Fruit fly (Drosophila melanogaster) whole organism, embryonic: ENCODE results near the gene Kpc1.

Experiments
- ATbp ChIP-seq: fragments of 200-800 bp; sonication (Bioruptor generic); optimal IDR thresholded peaks from 2 replicates; lab custom pipeline; 2017; ENCODE audit warnings: missing biosample characterization, mild to moderate bottlenecking, missing genetic modification characterization, missing genetic modification reagents
- CG10209 ChIP-seq: fragments of 200-800 bp; sonication (Bioruptor generic); optimal IDR thresholded peaks from 3 replicates; lab custom pipeline; 2017; ENCODE audit warnings: missing biosample characterization, mild to moderate bottlenecking, missing genetic modification characterization, missing genetic modification reagents
- CG10274 ChIP-seq: fragments of 200-800 bp; sonication (Bioruptor generic); optimal IDR thresholded peaks from 3 replicates; lab custom pipeline; 2017; ENCODE audit warnings: missing biosample characterization, mild to moderate bottlenecking, missing genetic modification characterization
- CG10431 ChIP-seq: fragments of 200-800 bp; sonication (Bioruptor generic); optimal IDR thresholded peaks from 3 replicates; lab custom pipeline; 2018; ENCODE audit warnings: missing biosample characterization, mild to moderate bottlenecking, missing genetic modification characterization
- CG12299 ChIP-seq: fragments of 200-800 bp; sonication (Bioruptor generic); optimal IDR thresholded peaks from 2 replicates; lab custom pipeline; 2018; ENCODE audit warnings: missing biosample characterization, mild to moderate bottlenecking, missing genetic modification characterization
- CG12659 ChIP-seq: fragments of 200-800 bp; sonication (Bioruptor generic); optimal IDR thresholded peaks from 3 replicates; lab custom pipeline; 2017; ENCODE audit warnings: mild to moderate bottlenecking, missing biosample characterization, missing genetic modification reagents, missing genetic modification characterization
- CG12744 ChIP-seq: fragments of 200-800 bp; sonication (Bioruptor generic); optimal IDR thresholded peaks from 2 replicates; lab custom pipeline; 2016; ENCODE audit warnings: missing biosample characterization, missing genetic modification characterization
- CG14050 ChIP-seq: fragments of 200-800 bp; sonication (Bioruptor generic); IDR thresholded peaks from 3 replicates; pipeline ENCODE4 v1.3.6; 2022; ENCODE audit warnings: missing biosample characterization, missing genetic modification characterization
- CG14667 ChIP-seq: fragments of 200-800 bp; sonication (Bioruptor generic); IDR thresholded peaks from 2 replicates; pipeline ENCODE4 v1.3.6; 2022; ENCODE audit warnings: missing biosample characterization, missing genetic modification characterization
- CG17328 ChIP-seq: fragments of 200-800 bp; sonication (Bioruptor generic); IDR thresholded peaks from 2 replicates; pipeline ENCODE4 v1.3.6; 2022; ENCODE audit warnings: missing biosample characterization, missing genetic modification characterization
- CG18262 ChIP-seq: fragments of 200-800 bp; optimal IDR thresholded peaks from 3 replicates; lab custom pipeline; 2019; ENCODE audit warnings: missing biosample characterization, mild to moderate bottlenecking, missing genetic modification characterization, moderate library complexity
- CG31224 ChIP-seq: fragments of 200-800 bp; sonication (Bioruptor generic); IDR thresholded peaks from 2 replicates; pipeline ENCODE4 v1.3.6; 2022; ENCODE audit warnings: missing biosample characterization, missing genetic modification characterization
- CG31388 ChIP-seq: fragments of 200-800 bp; sonication (Bioruptor generic); optimal IDR thresholded peaks from 2 replicates; lab custom pipeline; 2016; ENCODE audit warnings: missing biosample characterization, missing genetic modification characterization
- CG3281 ChIP-seq: fragments of 200-800 bp; sonication (Bioruptor generic); optimal IDR thresholded peaks from 3 replicates; lab custom pipeline; 2017; ENCODE audit warnings: missing biosample characterization, mild to moderate bottlenecking, missing genetic modification characterization
- CG4328 ChIP-seq: fragments of 200-800 bp; sonication (Bioruptor generic); optimal IDR thresholded peaks from 3 replicates; lab custom pipeline; 2017; ENCODE audit warnings: missing biosample characterization, missing genetic modification reagents, missing genetic modification characterization
- CG5180 ChIP-seq: fragments of 200-800 bp; sonication (Bioruptor generic); optimal IDR thresholded peaks from 3 replicates; lab custom pipeline; 2017; ENCODE audit warnings: missing biosample characterization, missing genetic modification characterization, mild to moderate bottlenecking, moderate library complexity, missing genetic modification reagents
- CG6175 ChIP-seq: fragments of 200-800 bp; sonication (Bioruptor generic); IDR thresholded peaks from 3 replicates; pipeline ENCODE4 v1.3.6; 2022; ENCODE audit warnings: missing biosample characterization, missing genetic modification characterization
- CG7556 ChIP-seq: fragments of 200-800 bp; sonication (Bioruptor generic); optimal IDR thresholded peaks from 2 replicates; lab custom pipeline; 2017; ENCODE audit warnings: missing biosample characterization, mild to moderate bottlenecking, missing genetic modification characterization
- CG8765 ChIP-seq: fragments of 200-800 bp; sonication (Bioruptor generic); IDR thresholded peaks from 2 replicates; pipeline ENCODE4 v1.3.6; 2022; ENCODE audit warnings: missing biosample characterization, missing genetic modification characterization
- CTCF ChIP-seq: fragments of 200-800 bp; sonication (Bioruptor generic); optimal IDR thresholded peaks from 2 replicates; lab custom pipeline; 2017; ENCODE audit warnings: missing biosample characterization, mild to moderate bottlenecking, missing genetic modification characterization, moderate library complexity
- Chrac-16 ChIP-seq: fragments of 200-800 bp; sonication (Bioruptor generic); optimal IDR thresholded peaks from 3 replicates; lab custom pipeline; 2016; ENCODE audit warnings: missing biosample characterization, missing genetic modification characterization
- Drgx ChIP-seq: fragments of 200-800 bp; sonication (Bioruptor generic); IDR thresholded peaks from 2 replicates; pipeline ENCODE4 v1.3.6; 2022; ENCODE audit warnings: missing biosample characterization, missing genetic modification characterization
- HLH3B ChIP-seq: fragments of 200-800 bp; sonication (Bioruptor generic); IDR thresholded peaks from 2 replicates; pipeline ENCODE4 v1.3.6; 2022; ENCODE audit warnings: missing biosample characterization, missing genetic modification characterization
- HLHmδ ChIP-seq: fragments of 200-800 bp; sonication (Bioruptor generic); optimal IDR thresholded peaks from 2 replicates; lab custom pipeline; 2018; ENCODE audit warnings: missing biosample characterization, mild to moderate bottlenecking, missing genetic modification characterization, moderate library complexity
- Kr ChIP-seq: fragments of 200-800 bp; sonication (Bioruptor generic); optimal IDR thresholded peaks from 2 replicates; lab custom pipeline; 2017; ENCODE audit warnings: missing biosample characterization, mild to moderate bottlenecking, missing genetic modification characterization
- Lim3 ChIP-seq: fragments of 200-800 bp; sonication (Bioruptor generic); IDR thresholded peaks from 2 replicates; pipeline ENCODE4 v1.3.6; 2022; ENCODE audit warnings: missing biosample characterization, missing genetic modification characterization
- Mad ChIP-seq: fragments of 200-800 bp; sonication (Bioruptor generic); optimal IDR thresholded peaks from 2 replicates; lab custom pipeline; 2016; ENCODE audit warnings: missing biosample characterization, missing genetic modification characterization
- Oaz ChIP-seq: fragments of 200-800 bp; sonication (Bioruptor generic); IDR thresholded peaks from 2 replicates; pipeline ENCODE4 v1.3.6; 2022; ENCODE audit warnings: missing biosample characterization, missing genetic modification characterization
- PHDP ChIP-seq: fragments of 200-800 bp; sonication (Bioruptor generic); optimal IDR thresholded peaks from 3 replicates; lab custom pipeline; 2018; ENCODE audit warnings: missing biosample characterization, mild to moderate bottlenecking, missing genetic modification characterization, moderate library complexity
- amos ChIP-seq: fragments of 200-800 bp; sonication (Bioruptor generic); IDR thresholded peaks from 2 replicates; pipeline ENCODE4 v1.3.6; 2022; ENCODE audit warnings: missing biosample characterization, missing genetic modification characterization; ENCODE audit not compliant: partially characterized antibody
- cg ChIP-seq: fragments of 200-800 bp; sonication (Bioruptor generic); optimal IDR thresholded peaks from 3 replicates; lab custom pipeline; 2019; ENCODE audit warnings: missing biosample characterization, mild to moderate bottlenecking, missing genetic modification characterization, moderate library complexity
- crol ChIP-seq: fragments of 200-800 bp; sonication (Bioruptor generic); IDR thresholded peaks from 2 replicates; pipeline ENCODE4 v1.3.6; 2022; ENCODE audit warnings: missing biosample characterization, missing genetic modification characterization
- dimm ChIP-seq: fragments of 200-800 bp; sonication (Bioruptor generic); IDR thresholded peaks from 2 replicates; pipeline ENCODE4 v1.3.6; 2022; ENCODE audit warnings: missing biosample characterization, missing genetic modification characterization
- dysf ChIP-seq: fragments of 200-800 bp; sonication (Bioruptor generic); IDR thresholded peaks from 3 replicates; pipeline ENCODE4 v1.3.6; 2022; ENCODE audit warnings: missing biosample characterization, missing genetic modification characterization
- exex ChIP-seq: fragments of 200-800 bp; sonication (Bioruptor generic); optimal IDR thresholded peaks from 4 replicates; lab custom pipeline; 2018; ENCODE audit warnings: missing biosample characterization, mild to moderate bottlenecking, missing genetic modification characterization, moderate library complexity
- fu2 ChIP-seq: fragments of 200-800 bp; sonication (Bioruptor generic); optimal IDR thresholded peaks from 2 replicates; lab custom pipeline; 2016; ENCODE audit warnings: missing biosample characterization, missing genetic modification characterization
- hkb ChIP-seq, 2 experiments: fragments of 200-800 bp in 1 of 2; fragments of >200 bp in 1 of 2; sonication (Bioruptor generic) in 1 of 2; IDR thresholded peaks in 1 of 2; optimal IDR thresholded peaks in 1 of 2; 2 replicates each; pipeline versions ENCODE4 v1.3.6 to Lab custom; 2017 to 2022; ENCODE audit warnings: missing biosample characterization in 1 of 2, missing genetic modification characterization in 1 of 2
- jigr1 ChIP-seq: fragments of 200-800 bp; sonication (Bioruptor generic); IDR thresholded peaks from 3 replicates; pipeline ENCODE4 v1.3.6; 2022; ENCODE audit warnings: missing biosample characterization, missing genetic modification characterization
- ken ChIP-seq: fragments of 200-800 bp; sonication (Bioruptor generic); IDR thresholded peaks from 3 replicates; pipeline ENCODE4 v1.3.6; 2022; ENCODE audit warnings: missing biosample characterization, missing genetic modification characterization
- lab ChIP-seq: fragments of 200-800 bp; sonication (Bioruptor generic); optimal IDR thresholded peaks from 3 replicates; lab custom pipeline; 2017; ENCODE audit warnings: missing biosample characterization, missing genetic modification characterization, mild to moderate bottlenecking, moderate library complexity, missing genetic modification reagents
- mam ChIP-seq: fragments of 200-800 bp; sonication (Bioruptor generic); optimal IDR thresholded peaks from 3 replicates; lab custom pipeline; 2016; ENCODE audit warnings: missing biosample characterization, missing genetic modification characterization
- nmo ChIP-seq: fragments of 200-800 bp; sonication (Bioruptor generic); optimal IDR thresholded peaks from 2 replicates; lab custom pipeline; 2018; ENCODE audit warnings: missing biosample characterization, mild to moderate bottlenecking, missing genetic modification characterization, moderate library complexity
- psq ChIP-seq: fragments of 200-800 bp; sonication (Bioruptor generic); optimal IDR thresholded peaks from 2 replicates; lab custom pipeline; 2017; ENCODE audit warnings: missing biosample characterization, missing genetic modification characterization
- rib ChIP-seq: fragments of 200-800 bp; sonication (Bioruptor generic); IDR thresholded peaks from 2 replicates; pipeline ENCODE4 v1.3.6; 2022; ENCODE audit warnings: missing biosample characterization, missing genetic modification characterization
- scrt ChIP-seq: fragments of 200-800 bp; sonication (Bioruptor generic); optimal IDR thresholded peaks from 2 replicates; lab custom pipeline; 2018; ENCODE audit warnings: missing biosample characterization, mild to moderate bottlenecking, missing genetic modification characterization, moderate library complexity
- sna ChIP-seq: fragments of 200-800 bp; sonication (Bioruptor generic); IDR thresholded peaks from 2 replicates; pipeline ENCODE4 v1.3.6; 2022; ENCODE audit warnings: missing biosample characterization, missing genetic modification characterization; ENCODE audit not compliant: partially characterized antibody
- sqz ChIP-seq: fragments of 200-800 bp; sonication (Bioruptor generic); optimal IDR thresholded peaks from 3 replicates; lab custom pipeline; 2018; ENCODE audit warnings: missing biosample characterization, mild to moderate bottlenecking, missing genetic modification characterization
- tap ChIP-seq: fragments of 200-800 bp; optimal IDR thresholded peaks from 3 replicates; lab custom pipeline; 2019; ENCODE audit warnings: missing biosample characterization, mild to moderate bottlenecking, missing genetic modification characterization, moderate library complexity
- tio ChIP-seq: fragments of 200-800 bp; sonication (Bioruptor generic); optimal IDR thresholded peaks from 2 replicates; lab custom pipeline; 2017; ENCODE audit warnings: missing biosample characterization, missing genetic modification characterization, inconsistent platforms
- trh ChIP-seq: fragments of 200-800 bp; sonication (Bioruptor generic); optimal IDR thresholded peaks from 2 replicates; lab custom pipeline; 2016; ENCODE audit warnings: missing biosample characterization, missing genetic modification characterization

Gene Kpc1

DNA sequence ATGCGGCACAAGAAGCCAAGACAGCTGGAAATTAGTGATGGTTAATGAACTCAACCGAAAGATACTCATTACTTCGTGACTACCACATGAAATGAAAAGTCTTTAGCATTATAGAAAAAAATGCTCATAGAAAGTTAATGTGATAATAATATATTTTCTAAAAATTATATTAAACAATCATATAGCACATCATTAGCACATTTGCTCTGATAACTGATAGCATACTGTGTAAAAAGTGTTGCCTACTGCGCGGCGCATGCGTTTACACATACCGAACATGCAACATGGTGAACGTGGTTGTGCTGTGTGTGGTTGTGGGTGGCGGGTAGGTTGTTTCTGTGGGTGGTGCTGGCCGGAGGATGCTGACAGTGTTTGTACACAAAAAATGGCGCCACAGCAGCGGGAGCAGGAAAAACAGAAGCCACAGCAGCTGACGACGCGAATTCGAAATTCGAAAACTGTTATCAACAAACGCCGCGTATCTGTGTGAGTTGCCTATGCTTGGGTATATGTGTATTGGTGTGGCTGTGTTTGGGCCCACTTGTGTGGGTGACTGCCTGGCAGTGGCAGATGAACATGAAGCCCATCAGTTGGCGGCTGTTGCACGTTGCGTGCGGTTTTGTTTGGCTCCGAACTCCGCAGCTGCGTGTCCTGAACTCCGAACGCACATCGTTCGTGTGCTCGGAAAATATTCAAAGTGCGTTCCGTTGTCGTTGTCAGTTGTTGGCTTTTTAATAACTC, 46.1 kb downstream of the Kpc1 start, which contains the start of gene Gyc88E (continued):
- TF ChIP-seq CG8765 (GFP tag; lab: Robert Waterston, UW) = no peak
- no peak for TF ChIP-seq sna (GFP tag; lab: Robert Waterston, UW)
- TF ChIP-seq CG5180 (GFP tag; lab: Kevin White, UChicago) = peak; percentile 93
- no peak for TF ChIP-seq CG31388
- TF ChIP-seq CG18262 = no peak
- peak; percentile 10 for TF ChIP-seq sqz (GFP tag; lab: Kevin White, UChicago)
- no peak for TF ChIP-seq amos (GFP tag; lab: Robert Waterston, UW)
- TF ChIP-seq CG4328 (GFP tag; lab: Kevin White, UChicago) = no peak
- TF ChIP-seq CG12299 (tag; lab: Kevin White, UChicago) = no peak
- TF ChIP-seq dimm = no peak
- TF ChIP-seq HLH3B (GFP tag; lab: Robert Waterston, UW) = peak; percentile 38
- TF ChIP-seq scrt (GFP tag; lab: Kevin White, UChicago) = peak; percentile 52
- TF ChIP-seq ken = no peak
- no peak for TF ChIP-seq HLHmδ (GFP tag; lab: Kevin White, UChicago)
- no peak for TF ChIP-seq psq (GFP tag; lab: Kevin White, UChicago)
- no peak for TF ChIP-seq CG10209 (GFP tag; lab: Kevin White, UChicago)
- no peak for TF ChIP-seq exex (tag; lab: Kevin White, UChicago)
- TF ChIP-seq CG12744 = no peak
- no peak for TF ChIP-seq CG14050 (GFP tag; lab: Robert Waterston, UW)
- no peak for TF ChIP-seq ATbp (GFP tag; lab: Kevin White, UChicago)
- no peak for TF ChIP-seq Mad (GFP tag; lab: Kevin White, UChicago)
- no peak for TF ChIP-seq CG3281 (GFP tag; lab: Kevin White, UChicago)
- no peak for TF ChIP-seq Kr (GFP tag; lab: Kevin White, UChicago)
- TF ChIP-seq CG7556 (GFP tag; lab: Kevin White, UChicago) = peak; percentile 49
- TF ChIP-seq Lim3 (GFP tag; lab: Robert Waterston, UW) = no peak
- no peak for TF ChIP-seq hkb (optimal IDR thresholded peaks at IDR 0.05; lab: Kevin White, UChicago)
- TF ChIP-seq hkb (GFP tag; IDR thresholded peaks at IDR 0.05; lab: Robert Waterston, UW) = peak; percentile 63
- TF ChIP-seq cg = peak; percentile 19
- no peak for TF ChIP-seq CG10274 (GFP tag; lab: Kevin White, UChicago)
- TF ChIP-seq CG31224 (GFP tag; lab: Robert Waterston, UW) = 0 out of 2 replicates have a peak, but pooled peaks have one; percentile 9
- TF ChIP-seq CG14667 (GFP tag; lab: Robert Waterston, UW) = peak; percentile 53; the same call in 1 of the 2 replicates
- TF ChIP-seq lab (GFP tag; lab: Kevin White, UChicago) = peak; percentile 47
- no peak for TF ChIP-seq PHDP (tag; lab: Kevin White, UChicago)
- no peak for TF ChIP-seq Oaz (GFP tag; lab: Robert Waterston, UW)
- no peak for TF ChIP-seq CG17328 (GFP tag; lab: Robert Waterston, UW)
- TF ChIP-seq trh (GFP tag; lab: Kevin White, UChicago) = no peak
- TF ChIP-seq CG10431 = no peak
- TF ChIP-seq Drgx (GFP tag; lab: Robert Waterston, UW) = peak; percentile 31; the same call in 1 of the 2 replicates
- TF ChIP-seq crol (GFP tag; lab: Robert Waterston, UW) = no peak
- no peak for TF ChIP-seq Chrac-16 (GFP tag; lab: Kevin White, UChicago)
- no peak for TF ChIP-seq tap
- no peak for TF ChIP-seq tio (GFP tag; lab: Kevin White, UChicago)
- peak; percentile 67 for TF ChIP-seq dysf
- no peak for TF ChIP-seq mam
- no peak for TF ChIP-seq CTCF (GFP tag; lab: Kevin White, UChicago)
- TF ChIP-seq rib = no peak
- peak; percentile 28; the same call in 1 of the 3 replicates for TF ChIP-seq CG6175 (GFP tag; lab: Robert Waterston, UW)
- no peak for TF ChIP-seq jigr1 (GFP tag; lab: Robert Waterston, UW)
- no peak for TF ChIP-seq fu2 (GFP tag; lab: Kevin White, UChicago)
- no peak for TF ChIP-seq nmo (GFP tag; lab: Kevin White, UChicago)
- TF ChIP-seq CG12659 (GFP tag; lab: Kevin White, UChicago) = no peak
